Worm (Caenorhabditis elegans) whole organism, young adult: ENCODE results near the gene cwp-4.
A peak's percentile ranks its signal among the peaks of the same experiment; 100 is the strongest.

Experiments
- B0336.3 ChIP-seq: fragments of 200-800 bp; sonication (Bioruptor generic); IDR thresholded peaks from 2 replicates; pipeline ENCODE4 v1.3.6; 2022; ENCODE audit warnings: missing genetic modification characterization, missing compliant biosample characterization
- D2030.7 ChIP-seq: fragments of 200-800 bp; sonication (Bioruptor generic); IDR thresholded peaks from 2 replicates; pipeline ENCODE4 v1.3.6; 2022; ENCODE audit warnings: missing genetic modification reagents, missing genetic modification characterization, missing compliant biosample characterization
- F22D6.2 ChIP-seq: sonication (generic microtip); optimal IDR thresholded peaks from 2 replicates; lab custom pipeline; 2016; ENCODE audit warnings: mild to moderate bottlenecking, missing genetic modification characterization, missing compliant biosample characterization
- F37B4.10 ChIP-seq: fragments of 200-800 bp; sonication (Bioruptor generic); IDR thresholded peaks from 2 replicates; pipeline ENCODE4 v1.3.6; 2022; ENCODE audit warnings: missing genetic modification characterization, missing compliant biosample characterization
- F49E8.2 ChIP-seq: sonication (generic microtip); optimal IDR thresholded peaks from 3 replicates; lab custom pipeline; 2017; ENCODE audit warnings: missing genetic modification characterization, mild to moderate bottlenecking, missing compliant biosample characterization, antibody characterized with exemption, moderate library complexity; ENCODE audit not compliant: insufficient read depth
- F55B11.4 ChIP-seq: sonication (generic microtip); optimal IDR thresholded peaks from 2 replicates; lab custom pipeline; 2016; ENCODE audit warnings: missing compliant biosample characterization, missing genetic modification characterization, borderline replicate concordance; ENCODE audit not compliant: insufficient read depth
- F57C9.4 ChIP-seq: sonication (generic microtip); optimal IDR thresholded peaks from 2 replicates; lab custom pipeline; 2017; ENCODE audit warnings: mild to moderate bottlenecking, missing genetic modification characterization, missing compliant biosample characterization
- K12H6.12 ChIP-seq: fragments of 200-800 bp; sonication (Bioruptor generic); optimal IDR thresholded peaks from 2 replicates; lab custom pipeline; 2018; ENCODE audit warnings: mild to moderate bottlenecking, missing genetic modification characterization, missing compliant biosample characterization
- T26A5.8 ChIP-seq: sonication (generic microtip); optimal IDR thresholded peaks from 2 replicates; lab custom pipeline; 2016; ENCODE audit warnings: missing genetic modification characterization, missing compliant biosample characterization
- Y67H2A.10 ChIP-seq: fragments of 200-800 bp; sonication (Bioruptor generic); conservative IDR thresholded peaks from 2 replicates; pipeline ENCODE4 v1.3.6; 2022; ENCODE audit warnings: missing genetic modification reagents, missing genetic modification characterization, missing compliant biosample characterization
- akir-1 ChIP-seq: fragments of 200-800 bp; sonication (Bioruptor generic); optimal IDR thresholded peaks from 2 replicates; lab custom pipeline; 2018; ENCODE audit warnings: mild to moderate bottlenecking, missing genetic modification characterization, moderate library complexity, missing compliant biosample characterization
- atf-7 ChIP-seq: sonication (generic microtip); optimal IDR thresholded peaks from 2 replicates; lab custom pipeline; 2017; ENCODE audit warnings: mild to moderate bottlenecking, missing genetic modification characterization, missing compliant biosample characterization
- attf-5 ChIP-seq: fragments of 200-800 bp; sonication (Bioruptor generic); optimal IDR thresholded peaks from 2 replicates; lab custom pipeline; 2018; ENCODE audit warnings: mild to moderate bottlenecking, missing genetic modification characterization, missing compliant biosample characterization
- attf-6 ChIP-seq: fragments of 200-800 bp; sonication (Bioruptor generic); IDR thresholded peaks from 2 replicates; pipeline ENCODE4 v1.3.6; 2022; ENCODE audit warnings: missing genetic modification reagents, missing genetic modification characterization, missing compliant biosample characterization
- ccch-3 ChIP-seq: fragments of 200-800 bp; sonication (Bioruptor generic); optimal IDR thresholded peaks from 2 replicates; lab custom pipeline; 2018; ENCODE audit warnings: mild to moderate bottlenecking, missing genetic modification characterization, missing compliant biosample characterization
- cebp-2 ChIP-seq: fragments of 200-800 bp; sonication (Bioruptor generic); IDR thresholded peaks from 2 replicates; pipeline ENCODE4 v1.3.6; 2022; ENCODE audit warnings: missing genetic modification characterization, missing compliant biosample characterization
- ceh-100 ChIP-seq: fragments of 200-800 bp; sonication (Bioruptor generic); IDR thresholded peaks from 2 replicates; pipeline ENCODE4 v1.3.6; 2022; ENCODE audit warnings: missing genetic modification reagents, missing genetic modification characterization, missing compliant biosample characterization
- ceh-27 ChIP-seq: fragments of 200-800 bp; sonication (Bioruptor generic); optimal IDR thresholded peaks from 2 replicates; lab custom pipeline; 2018; ENCODE audit warnings: mild to moderate bottlenecking, missing genetic modification characterization, moderate library complexity, missing compliant biosample characterization
- ceh-91 ChIP-seq: fragments of 200-800 bp; sonication (Bioruptor generic); IDR thresholded peaks from 2 replicates; pipeline ENCODE4 v1.3.6; 2022; ENCODE audit warnings: missing genetic modification reagents, missing genetic modification characterization, missing compliant biosample characterization
- die-1 ChIP-seq: sonication (generic microtip); optimal IDR thresholded peaks from 2 replicates; lab custom pipeline; 2016; ENCODE audit warnings: missing genotype, mild to moderate bottlenecking, missing genetic modification characterization, missing compliant biosample characterization
- egl-44 ChIP-seq: fragments of 200-800 bp; sonication (Bioruptor generic); IDR thresholded peaks from 2 replicates; pipeline ENCODE4 v1.3.6; 2022; ENCODE audit warnings: missing genetic modification reagents, missing genetic modification characterization, missing compliant biosample characterization
- ets-4 ChIP-seq: fragments of 200-800 bp; sonication (Bioruptor generic); optimal IDR thresholded peaks from 2 replicates; lab custom pipeline; 2018; ENCODE audit warnings: mild to moderate bottlenecking, missing genetic modification characterization, missing compliant biosample characterization
- hlh-12 ChIP-seq: sonication (generic microtip); optimal IDR thresholded peaks from 2 replicates; lab custom pipeline; 2016; ENCODE audit warnings: missing genetic modification characterization, missing compliant biosample characterization
- hmg-1.2 ChIP-seq: fragments of 200-800 bp; sonication (Bioruptor generic); IDR thresholded peaks from 2 replicates; pipeline ENCODE4 v1.3.6; 2022; ENCODE audit warnings: missing genetic modification reagents, missing genetic modification characterization, missing compliant biosample characterization
- lin-40 ChIP-seq: sonication (generic microtip); optimal IDR thresholded peaks from 2 replicates; lab custom pipeline; 2016; ENCODE audit warnings: missing genetic modification characterization, mild to moderate bottlenecking, missing compliant biosample characterization, missing genotype, missing genetic modification reagents
- lir-1 ChIP-seq: fragments of 200-800 bp; sonication (Bioruptor generic); conservative IDR thresholded peaks from 2 replicates; pipeline ENCODE4 v1.3.6; 2022; ENCODE audit warnings: missing genetic modification reagents, missing genetic modification characterization, missing compliant biosample characterization
- madf-10 ChIP-seq: sonication (generic microtip); optimal IDR thresholded peaks from 2 replicates; lab custom pipeline; 2016; ENCODE audit warnings: mild to moderate bottlenecking, missing genetic modification characterization, missing compliant biosample characterization
- mel-28 ChIP-seq: sonication (generic microtip); optimal IDR thresholded peaks from 2 replicates; lab custom pipeline; 2016; ENCODE audit warnings: borderline replicate concordance, mild to moderate bottlenecking, missing genetic modification characterization, missing compliant biosample characterization
- mxl-1 ChIP-seq: sonication (generic microtip); optimal IDR thresholded peaks from 2 replicates; lab custom pipeline; 2016; ENCODE audit warnings: missing genetic modification characterization, missing compliant biosample characterization
- nfya-1 ChIP-seq: sonication (generic microtip); optimal IDR thresholded peaks from 2 replicates; lab custom pipeline; 2017; ENCODE audit warnings: antibody characterized with exemption, missing compliant biosample characterization, missing genetic modification characterization, borderline replicate concordance; ENCODE audit not compliant: insufficient read depth
- nfya-2 ChIP-seq: fragments of 200-800 bp; sonication (Bioruptor generic); IDR thresholded peaks from 2 replicates; pipeline ENCODE4 v1.3.6; 2022; ENCODE audit warnings: missing genetic modification reagents, missing genetic modification characterization, missing compliant biosample characterization
- nfyb-1 ChIP-seq: fragments of 200-800 bp; sonication (Bioruptor generic); IDR thresholded peaks from 2 replicates; pipeline ENCODE4 v1.3.6; 2022; ENCODE audit warnings: missing genetic modification reagents, missing genetic modification characterization, missing compliant biosample characterization
- nhr-120 ChIP-seq: fragments of 200-800 bp; sonication (Bioruptor generic); IDR thresholded peaks from 2 replicates; pipeline ENCODE4 v1.3.6; 2022; ENCODE audit warnings: missing genetic modification characterization, missing compliant biosample characterization
- nhr-27 ChIP-seq: fragments of 200-800 bp; sonication (Bioruptor generic); optimal IDR thresholded peaks from 2 replicates; lab custom pipeline; 2018; ENCODE audit warnings: mild to moderate bottlenecking, missing genetic modification characterization, moderate library complexity, missing compliant biosample characterization
- pha-4 ChIP-seq: fragments of 150-350 bp; sonication (generic microtip); optimal IDR thresholded peaks from 2 replicates; lab custom pipeline; 2014; ENCODE audit warnings: missing biosample characterization, missing genetic modification reagents, missing genetic modification characterization
- repo-1 ChIP-seq: sonication (generic microtip); optimal IDR thresholded peaks from 2 replicates; lab custom pipeline; 2017; ENCODE audit warnings: mild to moderate bottlenecking, missing genetic modification characterization, missing compliant biosample characterization
- snpc-1.1 ChIP-seq: sonication (generic microtip); optimal IDR thresholded peaks from 2 replicates; lab custom pipeline; 2017; ENCODE audit warnings: missing genetic modification characterization, mild to moderate bottlenecking, missing compliant biosample characterization, antibody characterized with exemption, moderate library complexity, missing genotype, missing genetic modification reagents; ENCODE audit not compliant: insufficient read depth
- snpc-3.4 ChIP-seq: sonication (generic microtip); optimal IDR thresholded peaks from 2 replicates; lab custom pipeline; 2017; ENCODE audit warnings: missing genetic modification characterization, mild to moderate bottlenecking, missing compliant biosample characterization, antibody characterized with exemption, moderate library complexity, missing genotype, missing genetic modification reagents
- somi-1 ChIP-seq: fragments of 200-800 bp; sonication (Bioruptor generic); optimal IDR thresholded peaks from 2 replicates; lab custom pipeline; 2018; ENCODE audit warnings: mild to moderate bottlenecking, missing genetic modification characterization, missing compliant biosample characterization
- sptf-2 ChIP-seq: fragments of 200-800 bp; sonication (Bioruptor generic); optimal IDR thresholded peaks from 2 replicates; lab custom pipeline; 2018; ENCODE audit warnings: mild to moderate bottlenecking, missing genetic modification characterization, missing compliant biosample characterization
- tbx-9 ChIP-seq: sonication (generic microtip); optimal IDR thresholded peaks from 2 replicates; lab custom pipeline; 2016; ENCODE audit warnings: borderline replicate concordance, missing genetic modification characterization, inconsistent platforms, missing compliant biosample characterization
- unc-62 ChIP-seq: fragments of 150-350 bp; optimal IDR thresholded peaks from 2 replicates; lab custom pipeline; 2014; ENCODE audit warnings: missing biosample characterization, missing genetic modification reagents, missing genetic modification characterization
- zfh-2 ChIP-seq: fragments of 200-800 bp; sonication (Bioruptor generic); conservative IDR thresholded peaks from 2 replicates; pipeline ENCODE4 v1.3.6; 2022; ENCODE audit warnings: missing genetic modification reagents, missing genetic modification characterization, missing compliant biosample characterization
- zim-3 ChIP-seq: sonication (generic microtip); optimal IDR thresholded peaks from 2 replicates; lab custom pipeline; 2017; ENCODE audit warnings: mild to moderate bottlenecking, missing genetic modification characterization, moderate library complexity, missing compliant biosample characterization
- ztf-22 ChIP-seq: fragments of 200-800 bp; sonication (Bioruptor generic); optimal IDR thresholded peaks from 2 replicates; lab custom pipeline; 2018; ENCODE audit warnings: mild to moderate bottlenecking, missing genetic modification characterization, moderate library complexity, missing compliant biosample characterization
- ztf-25 ChIP-seq: fragments of 200-800 bp; sonication (Bioruptor generic); IDR thresholded peaks from 2 replicates; pipeline ENCODE4 v1.3.6; 2022; ENCODE audit warnings: missing genetic modification reagents, missing genetic modification characterization, missing compliant biosample characterization
- ztf-6 ChIP-seq: fragments of 200-800 bp; sonication (Bioruptor generic); IDR thresholded peaks from 2 replicates; pipeline ENCODE4 v1.3.6; 2022; ENCODE audit warnings: missing genetic modification reagents, missing genetic modification characterization, missing compliant biosample characterization

cwp-4 gene

ce11 chrV:5049333-5049942 is 4.0 kb upstream of the cwp-4 start, which contains the start of the genes pqn-51 and K11D12.14 (continued):
- TF ChIP-seq snpc-3.4 (tag; lab: Kevin White, UChicago) (no peak), pha-4 (peak; percentile 51), nfya-1 (tag; lab: Kevin White, UChicago) (no peak), D2030.7 (GFP tag; lab: Robert Waterston, UW) (peak; percentile 90), ztf-6 (GFP tag; lab: Robert Waterston, UW) (0 out of 2 replicates have a peak, but pooled peaks have one; percentile 50), ccch-3 (no peak), madf-10 (tag; lab: Kevin White, UChicago) (peak; percentile 85), cebp-2 (GFP tag; lab: Robert Waterston, UW) (no peak), F49E8.2 (no peak), unc-62 (GFP tag; lab: Kevin White, UChicago) (peak; percentile 30), mel-28 (tag; lab: Kevin White, UChicago) (no peak), somi-1 (GFP tag; lab: Kevin White, UChicago) (peak; percentile 77), die-1 (tag; lab: Kevin White, UChicago) (no peak), zim-3 (tag; lab: Kevin White, UChicago) (no peak), egl-44 (GFP tag; lab: Robert Waterston, UW) (peak; percentile 76; the same call in 1 of the 2 replicates), nhr-120 (GFP tag; lab: Robert Waterston, UW) (no peak), F37B4.10 (GFP tag; lab: Robert Waterston, UW) (0 out of 2 replicates have a peak, but pooled peaks have one; percentile 6), T26A5.8 (tag; lab: Kevin White, UChicago) (no peak), sptf-2 (GFP tag; lab: Kevin White, UChicago) (no peak), B0336.3 (GFP tag; lab: Robert Waterston, UW) (no peak), ceh-91 (peak; percentile 64), Y67H2A.10 (GFP tag; lab: Robert Waterston, UW) (0 out of 2 replicates have a peak, but pooled peaks have one; percentile 7), ceh-100 (GFP tag; lab: Robert Waterston, UW) (peak; percentile 92), ztf-22 (GFP tag; lab: Kevin White, UChicago) (no peak), F57C9.4 (no peak), repo-1 (tag; lab: Kevin White, UChicago) (no peak), lir-1 (GFP tag; lab: Robert Waterston, UW) (peak; percentile 62; the same call in 1 of the 2 replicates), snpc-1.1 (tag; lab: Kevin White, UChicago) (no peak), akir-1 (GFP tag; lab: Kevin White, UChicago) (no peak), ztf-25 (GFP tag; lab: Robert Waterston, UW) (0 out of 2 replicates have a peak, but pooled peaks have one; percentile 35), tbx-9 (tag; lab: Kevin White, UChicago) (no peak), F22D6.2 (tag; lab: Kevin White, UChicago) (peak; percentile 35)

- peak; percentile 66; the same call in 1 of the 2 replicates for TF ChIP-seq nfyb-1
- TF ChIP-seq ets-4 (GFP tag; lab: Kevin White, UChicago) = no peak
- TF ChIP-seq attf-6 (GFP tag; lab: Robert Waterston, UW) = no peak
- TF ChIP-seq hlh-12 (tag; lab: Kevin White, UChicago) = no peak
- TF ChIP-seq ceh-91 = no peak
- TF ChIP-seq F55B11.4 (tag; lab: Kevin White, UChicago) = no peak
- 0 out of 2 replicates have a peak, but pooled peaks have one; percentile 5 for TF ChIP-seq hmg-1.2 (GFP tag; lab: Robert Waterston, UW)
- TF ChIP-seq K12H6.12 (tag; lab: Kevin White, UChicago) = no peak
- peak; percentile 76; the same call in 1 of the 2 replicates for TF ChIP-seq zfh-2 (GFP tag; lab: Robert Waterston, UW)
- no peak for TF ChIP-seq mxl-1 (tag; lab: Kevin White, UChicago)
- TF ChIP-seq ceh-27 (GFP tag; lab: Kevin White, UChicago) = no peak
- TF ChIP-seq nfya-2 = no peak
- TF ChIP-seq lin-40 (tag; lab: Kevin White, UChicago) = no peak
- no peak for TF ChIP-seq nhr-27 (tag; lab: Kevin White, UChicago)
- TF ChIP-seq attf-5 (GFP tag; lab: Kevin White, UChicago) = no peak
- TF ChIP-seq atf-7 = no peak
Measured at ce11 chrV:5050073-5050599, 3.3 kb upstream of the cwp-4 start.
